Fruit fly (Drosophila melanogaster): ENCODE measurements around the gene CG13461.

Gene CG13461

dm6 chr3L:15078347-15078746 is 26.1 kb upstream of the CG13461 start, which contains the start of gene Or71a:
Gene Or71a, minus strand, starts transcription at chr3L:15078447.
- no peak for TF ChIP-seq CG17801 (GFP tag; optimal IDR thresholded peaks at IDR 0.05; ENCODE audit: partially characterized antibody)

- TF ChIP-seq CG17801 (GFP tag; optimal IDR thresholded peaks at IDR 0.05; ENCODE audit: partially characterized antibody): no peak
Measured at dm6 chr3L:15076380-15076779, 24.1 kb upstream of the CG13461 start.

- TF ChIP-seq CG17801 (GFP tag; optimal IDR thresholded peaks at IDR 0.05; ENCODE audit: partially characterized antibody): no peak
Measured at dm6 chr3L:15073680-15074079, 21.4 kb upstream of the CG13461 start.

DNA sequence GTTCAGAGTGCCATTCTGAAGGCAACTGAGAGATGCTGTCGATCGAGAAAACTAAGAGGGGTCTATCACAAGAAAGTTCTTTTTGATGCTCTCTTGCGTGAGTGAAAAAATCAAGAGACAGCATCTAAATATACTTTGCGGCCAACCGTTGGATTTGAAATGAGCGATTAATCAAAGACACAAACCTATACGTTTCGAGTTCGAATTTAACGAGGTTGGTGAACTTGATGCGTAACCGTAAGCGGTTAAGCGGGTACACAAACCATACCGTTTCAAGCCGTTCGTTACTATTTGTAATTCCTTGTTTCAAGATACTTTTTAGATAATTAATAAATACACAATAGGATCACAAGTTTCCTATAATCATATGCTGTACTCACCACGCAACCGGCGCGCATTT is 19.9 kb upstream of the CG13461 start:
- TF ChIP-seq CG17801 (GFP tag; optimal IDR thresholded peaks at IDR 0.05; ENCODE audit: partially characterized antibody): no peak

- TF ChIP-seq CG17801 (GFP tag; optimal IDR thresholded peaks at IDR 0.05; ENCODE audit: partially characterized antibody): no peak
Measured at dm6 chr3L:15064877-15065276, 12.6 kb upstream of the CG13461 start, which contains the start of gene Sytbeta. Gene Sytbeta, minus strand, starts transcription at chr3L:15064977.

DNA sequence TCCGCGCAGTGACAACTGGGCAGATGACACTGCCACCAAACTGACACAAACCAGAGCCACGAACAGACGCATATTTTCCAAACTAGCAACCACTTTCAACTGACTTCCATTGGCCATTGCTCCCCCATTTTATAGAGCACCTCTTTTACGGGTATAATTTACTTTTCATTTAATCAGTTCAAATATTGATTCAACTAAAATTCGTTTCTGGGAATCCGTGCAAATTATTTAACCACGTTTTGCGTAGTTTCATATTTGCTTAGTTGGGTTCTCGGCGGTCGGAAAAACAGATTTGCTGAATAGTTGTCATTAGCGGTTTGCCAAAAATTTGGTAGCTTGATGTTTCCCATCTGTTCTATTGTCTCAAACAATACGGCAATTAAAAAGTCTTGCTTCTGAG is 9.3 kb upstream of the CG13461 start, which contains the start of gene CG13460:
TSS of gene CG13460 (minus strand) at position 101 of the 400 bp plus-strand sequence.
- TF ChIP-seq CG17801 (GFP tag; optimal IDR thresholded peaks at IDR 0.05; ENCODE audit: partially characterized antibody): no peak

DNA sequence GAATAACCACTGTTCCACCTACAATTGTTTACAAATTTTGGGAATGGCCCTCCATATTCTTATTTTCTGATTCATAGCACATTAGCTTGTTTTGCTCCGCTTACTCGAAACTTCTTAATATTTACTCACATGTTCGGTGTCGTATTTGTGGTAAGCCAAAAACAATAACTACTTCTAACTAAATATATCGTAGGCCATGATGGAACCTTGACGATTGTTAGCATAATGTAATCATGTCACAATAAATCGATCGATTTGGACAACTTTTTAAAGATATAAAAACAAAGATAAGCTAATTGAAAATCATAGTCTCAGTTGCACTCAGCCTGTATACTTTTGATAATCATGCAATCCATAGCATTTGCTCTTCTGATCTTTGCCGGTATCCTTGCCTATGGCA is 2.2 kb upstream of the CG13461 start, which contains the start of gene EAChm:
TSS of gene EAChm (plus strand) at position 301 of the 400 bp plus-strand sequence.
- TF ChIP-seq CG17801 (GFP tag; optimal IDR thresholded peaks at IDR 0.05; ENCODE audit: partially characterized antibody): no peak

DNA sequence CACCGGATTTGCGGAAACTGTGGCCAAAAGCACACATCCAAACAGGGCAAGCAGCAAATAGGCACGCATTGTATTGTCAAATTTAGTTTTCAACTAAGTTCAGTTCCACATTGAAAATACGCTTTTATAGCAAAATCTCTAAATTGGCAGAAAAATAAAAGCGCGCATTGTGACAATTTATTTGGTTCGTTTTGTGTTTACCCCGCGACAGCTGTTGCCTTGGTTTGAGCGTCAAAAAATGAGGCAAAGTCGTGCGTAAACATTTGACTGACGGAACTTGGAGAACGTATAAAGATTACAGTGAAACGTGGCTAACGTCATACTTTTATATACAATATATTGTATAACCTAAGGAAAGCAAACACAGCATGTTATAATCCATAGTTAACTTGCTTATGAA is 1.7 kb upstream of the CG13461 start, which contains the start of gene CG18649:
TSS of gene CG18649 (minus strand) at position 101 of the 400 bp plus-strand sequence.
- no peak for TF ChIP-seq CG17801 (GFP tag; optimal IDR thresholded peaks at IDR 0.05; ENCODE audit: partially characterized antibody)

- TF ChIP-seq CG17801 (GFP tag; optimal IDR thresholded peaks at IDR 0.05; ENCODE audit: partially characterized antibody): no peak
Measured at dm6 chr3L:15053251-15053650, 961 bp upstream of the CG13461 start, which contains the start of gene CG43680. Gene CG43680, minus strand, starts transcription at chr3L:15053351.

- no peak for TF ChIP-seq CG17801 (GFP tag; optimal IDR thresholded peaks at IDR 0.05; ENCODE audit: partially characterized antibody)
Measured at dm6 chr3L:15051325-15051724, 965 bp downstream of the CG13461 start, which contains the start of gene CG43679. Gene CG43679, minus strand, starts transcription at chr3L:15051425.

dm6 chr3L:15050706-15051105 is 1.6 kb downstream of the CG13461 start, which contains the start of gene CG12310:
Gene CG12310, minus strand, starts transcription at chr3L:15050806.
- TF ChIP-seq CG17801 (GFP tag; optimal IDR thresholded peaks at IDR 0.05; ENCODE audit: partially characterized antibody): no peak

- TF ChIP-seq CG17801 (GFP tag; optimal IDR thresholded peaks at IDR 0.05; ENCODE audit: partially characterized antibody): no peak
Measured at dm6 chr3L:15050109-15050508, 2.2 kb downstream of the CG13461 start, which contains the start of gene CG18581. Gene CG18581, minus strand, starts transcription at chr3L:15050209.

dm6 chr3L:15049395-15049794 is 2.9 kb downstream of the CG13461 start, which contains the start of gene CG43678:
Gene CG43678, minus strand, starts transcription at chr3L:15049495.
- TF ChIP-seq CG17801 (GFP tag; optimal IDR thresholded peaks at IDR 0.05; ENCODE audit: partially characterized antibody): no peak

DNA sequence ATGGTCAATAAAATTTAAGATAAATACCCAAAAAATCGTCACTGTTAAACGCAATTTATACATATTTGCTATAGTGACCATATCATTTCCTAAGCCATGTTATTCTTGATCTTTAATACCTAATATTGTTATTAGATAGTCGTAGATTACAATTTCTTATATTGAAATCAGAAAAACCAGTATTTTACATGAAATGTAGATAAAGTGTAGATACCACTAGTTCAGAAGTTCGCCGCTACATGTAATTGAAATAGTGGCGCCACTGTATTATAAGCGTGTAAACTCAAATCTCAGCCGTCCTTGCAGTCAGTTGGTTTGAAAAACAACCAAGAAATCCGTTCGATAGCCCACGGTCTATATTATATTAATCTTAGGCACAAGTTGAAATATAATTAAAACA is 4.2 kb downstream of the CG13461 start:
- TF ChIP-seq CG17801 (GFP tag; optimal IDR thresholded peaks at IDR 0.05; ENCODE audit: partially characterized antibody): no peak

dm6 chr3L:15047606-15048005 is 4.7 kb downstream of the CG13461 start:
- TF ChIP-seq CG17801 (GFP tag; optimal IDR thresholded peaks at IDR 0.05; ENCODE audit: partially characterized antibody): no peak

DNA sequence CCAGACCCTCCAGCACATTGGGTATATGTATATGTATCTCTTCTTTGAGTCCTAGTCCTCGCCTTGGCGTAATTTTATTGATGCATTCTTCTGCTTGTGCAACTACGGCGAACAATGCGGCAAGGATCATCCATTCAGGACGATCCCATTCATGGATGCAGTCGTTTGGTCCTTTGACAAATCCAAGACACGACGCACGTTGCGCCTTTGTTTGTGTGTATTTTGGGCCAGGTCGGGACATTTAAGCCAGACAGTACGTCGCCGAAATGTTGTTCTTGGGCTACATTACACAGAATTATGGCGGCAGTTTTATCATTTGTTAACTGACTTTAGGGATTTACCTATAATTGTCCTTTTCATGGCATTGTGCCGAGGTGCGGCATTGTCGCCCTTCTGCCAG is 7.2 kb downstream of the CG13461 start:
- no peak for TF ChIP-seq CG17801 (GFP tag; optimal IDR thresholded peaks at IDR 0.05; ENCODE audit: partially characterized antibody)

DNA sequence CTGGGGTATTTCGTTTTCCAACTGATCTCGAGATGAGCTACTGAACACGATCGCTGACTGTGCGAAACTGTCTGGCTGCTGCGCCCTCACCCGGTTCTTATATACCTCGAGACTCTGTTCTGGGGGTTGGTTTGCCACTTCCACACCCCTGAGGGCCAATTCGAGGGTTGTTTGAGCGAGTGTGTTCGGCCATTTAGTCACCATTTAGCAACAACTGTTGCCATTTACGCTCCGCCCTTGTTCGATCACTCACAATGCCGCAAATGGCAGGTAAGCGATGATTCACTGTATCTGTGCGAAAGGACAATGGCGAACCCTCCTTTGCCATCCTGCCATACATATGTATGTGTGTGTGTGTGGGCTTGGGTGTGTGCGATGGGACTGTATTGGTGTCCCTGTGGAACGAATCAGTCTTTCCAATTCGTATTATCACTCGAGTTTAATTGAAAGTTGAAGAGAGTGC is 8.4 kb downstream of the CG13461 start, which contains the start of gene ind:
TSS of gene ind (minus strand) at position 51 of the 463 bp plus-strand sequence.
- no peak for TF ChIP-seq CG17801 (GFP tag; optimal IDR thresholded peaks at IDR 0.05; ENCODE audit: partially characterized antibody)
